Fruit fly (Drosophila melanogaster) whole organism, adult: ENCODE measurements around the gene Mst57Db.

ENCODE experiments used
- CG12768 ChIP-seq: fragments of 200-800 bp; sonication (Bioruptor generic); optimal IDR thresholded peaks from 2 replicates; lab custom pipeline; 2017; ENCODE audit warnings: missing biosample characterization, missing genetic modification characterization, mild to moderate bottlenecking, moderate library complexity, missing genetic modification reagents
- CG14711 ChIP-seq: fragments of 200-800 bp; sonication (Bioruptor generic); optimal IDR thresholded peaks from 2 replicates; lab custom pipeline; 2018; ENCODE audit warnings: missing biosample characterization, mild to moderate bottlenecking, missing genetic modification characterization, moderate library complexity
- CG7101 ChIP-seq: fragments of 200-800 bp; sonication (Bioruptor generic); optimal IDR thresholded peaks from 2 replicates; lab custom pipeline; 2018; ENCODE audit warnings: missing biosample characterization, mild to moderate bottlenecking, missing genetic modification characterization, moderate library complexity
- Clk ChIP-seq: fragments of 200-800 bp; sonication (Bioruptor generic); optimal IDR thresholded peaks from 2 replicates; lab custom pipeline; 2017; ENCODE audit warnings: missing biosample characterization, missing genetic modification characterization
- Hr96 ChIP-seq: fragments of 200-800 bp; sonication (Bioruptor generic); optimal IDR thresholded peaks from 2 replicates; lab custom pipeline; 2016; ENCODE audit warnings: missing biosample characterization, missing genetic modification characterization
- Mnt ChIP-seq: fragments of 200-800 bp; sonication (Bioruptor generic); optimal IDR thresholded peaks from 2 replicates; lab custom pipeline; 2016; ENCODE audit warnings: missing biosample characterization, mild to moderate bottlenecking, missing genetic modification characterization
- ovo ChIP-seq: fragments of 200-800 bp; sonication (Bioruptor generic); optimal IDR thresholded peaks from 2 replicates; lab custom pipeline; 2016; ENCODE audit warnings: missing biosample characterization, missing genetic modification characterization

DNA sequence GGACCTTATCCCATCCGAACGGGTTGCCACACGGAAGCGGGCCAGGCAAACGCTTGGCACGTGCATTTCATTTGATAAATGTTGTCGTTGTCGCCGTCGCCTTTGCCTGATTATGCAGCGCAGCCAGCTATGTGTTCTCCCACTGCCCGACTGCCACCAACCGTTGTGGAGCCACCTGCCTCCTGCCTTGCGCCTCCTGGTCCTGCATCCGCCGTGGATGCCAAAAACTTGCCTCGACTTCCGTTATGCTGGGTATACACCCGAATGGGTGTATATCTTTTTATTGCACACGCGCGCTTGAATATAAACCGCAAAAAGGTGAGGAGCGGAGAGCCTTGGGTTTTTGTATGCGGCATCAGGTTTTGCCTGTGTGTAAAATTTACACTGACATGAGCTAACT is 38.9 kb downstream of the Mst57Db start:
- TF ChIP-seq CG14711 (tag; lab: Kevin White, UChicago): no peak
- no peak for TF ChIP-seq CG7101
- no peak for TF ChIP-seq ovo (GFP tag; lab: Kevin White, UChicago)
- no peak for TF ChIP-seq Clk (GFP tag; lab: Kevin White, UChicago)
- TF ChIP-seq CG12768: no peak
- TF ChIP-seq Hr96 (GFP tag; lab: Kevin White, UChicago): no peak
- TF ChIP-seq Mnt (GFP tag; lab: Kevin White, UChicago): no peak
